Worm (Caenorhabditis elegans) whole organism, young adult: ENCODE data around the gene rdl-1.

Experiments
- C06A6.2 ChIP-seq: fragments of 200-800 bp; sonication (Bioruptor generic); conservative IDR thresholded peaks from 2 replicates; pipeline ENCODE4 v1.3.6; 2022; ENCODE audit warnings: missing genetic modification characterization, missing compliant biosample characterization
- F10E7.11 ChIP-seq: sonication (generic microtip); optimal IDR thresholded peaks from 2 replicates; lab custom pipeline; 2017; ENCODE audit warnings: mild to moderate bottlenecking, missing genetic modification characterization, moderate library complexity, missing compliant biosample characterization
- F23B12.7 ChIP-seq: sonication (generic microtip); optimal IDR thresholded peaks from 2 replicates; lab custom pipeline; 2017; ENCODE audit warnings: missing genetic modification characterization, mild to moderate bottlenecking, missing compliant biosample characterization, antibody characterized with exemption, moderate library complexity; ENCODE audit not compliant: insufficient read depth
- F33H1.4 ChIP-seq: fragments of 200-800 bp; sonication (Bioruptor generic); IDR thresholded peaks from 2 replicates; pipeline ENCODE4 v1.3.6; 2022; ENCODE audit warnings: missing genetic modification reagents, missing genetic modification characterization, missing compliant biosample characterization
- F37B4.10 ChIP-seq: fragments of 200-800 bp; sonication (Bioruptor generic); IDR thresholded peaks from 2 replicates; pipeline ENCODE4 v1.3.6; 2022; ENCODE audit warnings: missing genetic modification characterization, missing compliant biosample characterization
- F57A8.1 ChIP-seq: fragments of 200-800 bp; sonication (Bioruptor generic); optimal IDR thresholded peaks from 2 replicates; lab custom pipeline; 2018; ENCODE audit warnings: mild to moderate bottlenecking, missing genetic modification characterization, moderate library complexity, missing compliant biosample characterization
- K12H6.12 ChIP-seq: fragments of 200-800 bp; sonication (Bioruptor generic); optimal IDR thresholded peaks from 2 replicates; lab custom pipeline; 2018; ENCODE audit warnings: mild to moderate bottlenecking, missing genetic modification characterization, missing compliant biosample characterization
- T07F8.4 ChIP-seq: sonication (generic microtip); optimal IDR thresholded peaks from 2 replicates; lab custom pipeline; 2016; ENCODE audit warnings: mild to moderate bottlenecking, missing genetic modification characterization, moderate library complexity, missing compliant biosample characterization
- Y53G8AR.9 ChIP-seq: fragments of 200-800 bp; sonication (Bioruptor generic); conservative IDR thresholded peaks from 2 replicates; pipeline ENCODE4 v1.3.6; 2022; ENCODE audit warnings: missing genetic modification reagents, missing genetic modification characterization, missing compliant biosample characterization
- Y56A3A.18 ChIP-seq: fragments of 200-800 bp; sonication (Bioruptor generic); IDR thresholded peaks from 2 replicates; pipeline ENCODE4 v1.3.6; 2022; ENCODE audit warnings: missing genetic modification reagents, missing genetic modification characterization, missing compliant biosample characterization
- akir-1 ChIP-seq: fragments of 200-800 bp; sonication (Bioruptor generic); optimal IDR thresholded peaks from 2 replicates; lab custom pipeline; 2018; ENCODE audit warnings: mild to moderate bottlenecking, missing genetic modification characterization, moderate library complexity, missing compliant biosample characterization
- aptf-2 ChIP-seq: fragments of 200-800 bp; sonication (Bioruptor generic); conservative IDR thresholded peaks from 2 replicates; pipeline ENCODE4 v1.3.6; 2022; ENCODE audit warnings: missing genetic modification reagents, missing genetic modification characterization, missing compliant biosample characterization
- athp-1 ChIP-seq: sonication (generic microtip); optimal IDR thresholded peaks from 2 replicates; lab custom pipeline; 2017; ENCODE audit warnings: mild to moderate bottlenecking, missing genetic modification characterization, missing compliant biosample characterization
- ceh-40 ChIP-seq: fragments of 200-800 bp; sonication (Bioruptor generic); IDR thresholded peaks from 2 replicates; pipeline ENCODE4 v1.3.6; 2022; ENCODE audit warnings: missing genetic modification characterization, missing compliant biosample characterization
- ceh-58 ChIP-seq: fragments of 200-800 bp; sonication (Bioruptor generic); IDR thresholded peaks from 2 replicates; pipeline ENCODE4 v1.3.6; 2022; ENCODE audit warnings: missing genetic modification characterization, missing compliant biosample characterization
- ceh-79 ChIP-seq: sonication (generic microtip); optimal IDR thresholded peaks from 2 replicates; lab custom pipeline; 2017; ENCODE audit warnings: mild to moderate bottlenecking, missing genetic modification characterization, missing compliant biosample characterization
- dpl-1 ChIP-seq: fragments of 150-350 bp; optimal IDR thresholded peaks from 2 replicates; lab custom pipeline; 2014; ENCODE audit warnings: missing biosample characterization, missing genetic modification reagents, missing genetic modification characterization
- egl-18 ChIP-seq: fragments of 200-800 bp; sonication (Bioruptor generic); IDR thresholded peaks from 2 replicates; pipeline ENCODE4 v1.3.6; 2022; ENCODE audit warnings: missing genetic modification reagents, missing genetic modification characterization, missing compliant biosample characterization
- egl-44 ChIP-seq: fragments of 200-800 bp; sonication (Bioruptor generic); IDR thresholded peaks from 2 replicates; pipeline ENCODE4 v1.3.6; 2022; ENCODE audit warnings: missing genetic modification reagents, missing genetic modification characterization, missing compliant biosample characterization
- egrh-3 ChIP-seq: fragments of 200-800 bp; sonication (Bioruptor generic); IDR thresholded peaks from 2 replicates; pipeline ENCODE4 v1.3.6; 2022; ENCODE audit warnings: missing genetic modification reagents, missing genetic modification characterization, missing compliant biosample characterization
- ekl-4 ChIP-seq: fragments of 200-800 bp; sonication (Bioruptor generic); IDR thresholded peaks from 2 replicates; pipeline ENCODE4 v1.3.6; 2022; ENCODE audit warnings: missing genetic modification reagents, missing genetic modification characterization, missing compliant biosample characterization
- gei-17 ChIP-seq: fragments of 200-800 bp; sonication (Bioruptor generic); optimal IDR thresholded peaks from 2 replicates; lab custom pipeline; 2018; ENCODE audit warnings: mild to moderate bottlenecking, missing genetic modification characterization, missing compliant biosample characterization
- hmg-1.2 ChIP-seq: fragments of 200-800 bp; sonication (Bioruptor generic); IDR thresholded peaks from 2 replicates; pipeline ENCODE4 v1.3.6; 2022; ENCODE audit warnings: missing genetic modification reagents, missing genetic modification characterization, missing compliant biosample characterization
- lag-1 ChIP-seq: fragments of 200-800 bp; sonication (Bioruptor generic); IDR thresholded peaks from 2 replicates; pipeline ENCODE4 v1.3.6; 2022; ENCODE audit warnings: missing genetic modification reagents, missing genetic modification characterization, missing compliant biosample characterization
- let-607 ChIP-seq, 2 experiments: fragments of 200-800 bp in 1 of 2; sonication (Bioruptor generic) in 1 of 2; sonication (generic microtip) in 1 of 2; optimal IDR thresholded peaks; 2 replicates each; lab custom pipeline; 2016 to 2018; ENCODE audit warnings: mild to moderate bottlenecking in 2 of 2, missing compliant biosample characterization in 2 of 2, missing genetic modification characterization in 2 of 2, moderate library complexity in 2 of 2, missing genotype in 1 of 2
- lsy-27 ChIP-seq: sonication (generic microtip); optimal IDR thresholded peaks from 2 replicates; lab custom pipeline; 2017; ENCODE audit warnings: missing genetic modification characterization, mild to moderate bottlenecking, missing compliant biosample characterization, antibody characterized with exemption, missing genotype, borderline replicate concordance; ENCODE audit not compliant: insufficient read depth
- madf-10 ChIP-seq: sonication (generic microtip); optimal IDR thresholded peaks from 2 replicates; lab custom pipeline; 2016; ENCODE audit warnings: mild to moderate bottlenecking, missing genetic modification characterization, missing compliant biosample characterization
- madf-6 ChIP-seq: fragments of 200-800 bp; sonication (Bioruptor generic); IDR thresholded peaks from 2 replicates; pipeline ENCODE4 v1.3.6; 2022; ENCODE audit warnings: missing genetic modification reagents, missing genetic modification characterization, missing compliant biosample characterization
- madf-8 ChIP-seq: fragments of 200-800 bp; sonication (Bioruptor generic); conservative IDR thresholded peaks from 2 replicates; pipeline ENCODE4 v1.3.6; 2022; ENCODE audit warnings: missing genetic modification reagents, missing genetic modification characterization, missing compliant biosample characterization
- mes-4 ChIP-seq: sonication (generic microtip); optimal IDR thresholded peaks from 2 replicates; lab custom pipeline; 2016; ENCODE audit warnings: missing genotype, missing genetic modification characterization, missing compliant biosample characterization
- nfya-2 ChIP-seq: fragments of 200-800 bp; sonication (Bioruptor generic); IDR thresholded peaks from 2 replicates; pipeline ENCODE4 v1.3.6; 2022; ENCODE audit warnings: missing genetic modification reagents, missing genetic modification characterization, missing compliant biosample characterization
- nhr-80 ChIP-seq: sonication (generic microtip); optimal IDR thresholded peaks from 2 replicates; lab custom pipeline; 2016; ENCODE audit warnings: missing genetic modification characterization, missing compliant biosample characterization
- pha-4 ChIP-seq: fragments of 150-350 bp; sonication (generic microtip); optimal IDR thresholded peaks from 2 replicates; lab custom pipeline; 2014; ENCODE audit warnings: missing biosample characterization, missing genetic modification reagents, missing genetic modification characterization
- sdz-38 ChIP-seq: sonication (generic microtip); optimal IDR thresholded peaks from 2 replicates; lab custom pipeline; 2016; ENCODE audit warnings: missing genotype, missing genetic modification characterization, missing compliant biosample characterization
- tlf-1 ChIP-seq: fragments of 200-800 bp; sonication (Bioruptor generic); optimal IDR thresholded peaks from 2 replicates; lab custom pipeline; 2018; ENCODE audit warnings: mild to moderate bottlenecking, missing genetic modification characterization, missing compliant biosample characterization
- xnd-1 ChIP-seq: sonication (generic microtip); optimal IDR thresholded peaks from 2 replicates; lab custom pipeline; 2016; ENCODE audit warnings: missing genotype, missing genetic modification reagents, missing genetic modification characterization, missing compliant biosample characterization
- zfh-2 ChIP-seq: fragments of 200-800 bp; sonication (Bioruptor generic); conservative IDR thresholded peaks from 2 replicates; pipeline ENCODE4 v1.3.6; 2022; ENCODE audit warnings: missing genetic modification reagents, missing genetic modification characterization, missing compliant biosample characterization
- zim-3 ChIP-seq: sonication (generic microtip); optimal IDR thresholded peaks from 2 replicates; lab custom pipeline; 2017; ENCODE audit warnings: mild to moderate bottlenecking, missing genetic modification characterization, moderate library complexity, missing compliant biosample characterization
- ztf-25 ChIP-seq: fragments of 200-800 bp; sonication (Bioruptor generic); IDR thresholded peaks from 2 replicates; pipeline ENCODE4 v1.3.6; 2022; ENCODE audit warnings: missing genetic modification reagents, missing genetic modification characterization, missing compliant biosample characterization
- ztf-3 ChIP-seq: fragments of 200-800 bp; sonication (Bioruptor generic); optimal IDR thresholded peaks from 2 replicates; lab custom pipeline; 2018; ENCODE audit warnings: mild to moderate bottlenecking, missing genetic modification characterization, missing compliant biosample characterization

rdl-1 gene

DNA sequence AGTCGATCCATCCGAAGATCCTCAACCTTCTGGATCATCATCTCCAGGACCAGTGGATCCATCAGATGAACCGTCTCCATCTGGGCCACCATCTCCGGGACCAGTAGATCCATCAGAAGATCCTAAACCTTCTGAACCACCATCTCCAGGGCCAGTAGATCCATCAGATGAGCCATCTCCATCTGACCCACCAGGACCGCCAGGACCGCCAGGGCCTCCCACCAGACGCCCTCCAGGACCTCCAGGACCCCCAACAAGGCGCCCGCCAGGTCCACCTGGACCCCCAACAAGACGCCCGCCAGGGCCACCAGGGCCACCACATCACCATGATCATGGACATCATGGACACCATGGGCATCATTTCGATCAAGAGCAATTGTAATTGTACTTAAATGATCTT lies 42.8 kb downstream of the rdl-1 start:
- no peak for TF ChIP-seq lag-1 (GFP tag; lab: Robert Waterston, UW)
- peak; percentile 88 for TF ChIP-seq zfh-2 (GFP tag; lab: Robert Waterston, UW)
- peak; percentile 86; the same call in 1 of the 2 replicates for TF ChIP-seq egrh-3 (GFP tag; lab: Robert Waterston, UW)

DNA sequence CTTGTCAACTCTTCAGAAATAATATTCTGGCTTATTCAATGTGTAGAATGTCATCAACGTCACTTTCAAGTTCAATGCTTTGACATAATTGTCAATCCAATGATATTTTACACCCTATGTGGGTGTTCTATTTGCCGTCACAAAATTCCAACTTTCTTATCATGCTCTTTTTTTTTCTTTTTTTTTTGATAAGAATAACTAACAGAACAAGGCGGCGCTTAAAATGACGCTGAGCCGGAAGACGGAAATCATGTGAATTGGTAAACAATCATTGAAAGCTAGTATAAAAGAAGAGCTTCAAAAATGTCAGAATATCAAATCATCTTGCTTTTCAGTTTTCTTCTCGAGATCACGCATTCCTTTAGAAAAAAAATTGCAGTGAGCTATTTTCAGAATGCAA lies 43.7 kb downstream of the rdl-1 start, which contains the start of gene C50F7.5:
TSS of gene C50F7.5 (plus strand) at position 395 of the 400 bp plus-strand sequence.
- TF ChIP-seq tlf-1 (GFP tag; lab: Kevin White, UChicago) (no peak), nhr-80 (tag; lab: Kevin White, UChicago) (peak; percentile 26), ekl-4 (GFP tag; lab: Robert Waterston, UW) (no peak), athp-1 (tag; lab: Kevin White, UChicago) (no peak)
- TF ChIP-seq, all 124 proteins: peak for 1

DNA sequence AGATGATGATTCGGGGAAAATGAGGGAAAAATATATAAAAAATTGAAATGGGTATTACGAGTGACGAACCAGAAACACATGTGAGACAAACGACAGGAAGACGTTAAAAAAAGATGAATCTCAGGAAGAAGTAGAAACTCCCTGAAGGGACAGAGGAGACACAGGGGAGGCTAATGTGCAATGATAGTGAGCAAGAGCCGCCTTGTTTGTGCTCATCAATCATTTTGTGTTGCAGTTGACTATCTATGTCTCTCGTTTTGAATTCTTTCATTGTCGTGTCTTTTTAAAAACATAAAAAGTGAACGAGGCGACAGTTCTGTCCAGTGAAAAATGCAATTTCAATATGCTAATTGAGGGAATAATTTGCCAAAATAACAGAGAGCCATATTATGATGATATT lies 45.1 kb downstream of the rdl-1 start:
- TF ChIP-seq T07F8.4 (tag; lab: Kevin White, UChicago) (no peak), egl-18 (GFP tag; lab: Robert Waterston, UW) (no peak), dpl-1 (GFP tag; lab: Kevin White, UChicago) (no peak), F57A8.1 (GFP tag; lab: Kevin White, UChicago) (no peak), sdz-38 (tag; lab: Kevin White, UChicago) (no peak), ztf-25 (GFP tag; lab: Robert Waterston, UW) (no peak), ztf-3 (no peak), F10E7.11 (tag; lab: Kevin White, UChicago) (no peak), ceh-40 (no peak), let-607 (tag; optimal IDR thresholded peaks at IDR 0.05; lab: Kevin White, UChicago) (no peak), mes-4 (tag; lab: Kevin White, UChicago) (no peak), ceh-58 (GFP tag; lab: Robert Waterston, UW) (no peak), C06A6.2 (GFP tag; lab: Robert Waterston, UW) (no peak), egl-44 (GFP tag; lab: Robert Waterston, UW) (no peak), hmg-1.2 (GFP tag; lab: Robert Waterston, UW) (no peak), tlf-1 (GFP tag; lab: Kevin White, UChicago) (no peak), madf-10 (no peak)

DNA sequence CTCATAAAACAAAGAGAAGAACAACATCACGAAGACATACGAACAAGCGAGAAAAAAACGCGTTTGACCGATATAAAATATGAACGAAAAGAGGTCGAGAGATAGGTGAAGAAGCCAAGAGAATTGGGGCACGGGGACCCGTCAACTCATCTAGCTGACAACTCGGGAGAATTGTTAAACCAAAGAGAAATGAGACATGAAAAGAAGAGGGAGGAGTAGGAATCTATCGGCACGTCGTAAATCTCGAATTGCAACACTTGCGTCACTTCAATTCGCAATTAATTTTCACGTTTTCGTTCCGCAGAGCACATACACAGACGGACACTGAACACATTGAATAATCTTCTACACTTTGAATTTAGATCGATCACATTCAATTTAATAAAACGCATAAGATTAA lies 46.5 kb downstream of the rdl-1 start:
- TF ChIP-seq egrh-3 (GFP tag; lab: Robert Waterston, UW) (no peak), F33H1.4 (GFP tag; lab: Robert Waterston, UW) (no peak), lsy-27 (tag; lab: Kevin White, UChicago) (no peak), madf-8 (GFP tag; lab: Robert Waterston, UW) (no peak), gei-17 (no peak), F37B4.10 (GFP tag; lab: Robert Waterston, UW) (no peak), madf-6 (GFP tag; lab: Robert Waterston, UW) (no peak), xnd-1 (tag; lab: Kevin White, UChicago) (no peak), Y53G8AR.9 (GFP tag; lab: Robert Waterston, UW) (no peak), zim-3 (tag; lab: Kevin White, UChicago) (no peak), pha-4 (tag; lab: Kevin White, UChicago) (no peak), K12H6.12 (no peak), nfya-2 (GFP tag; lab: Robert Waterston, UW) (no peak), egl-18 (GFP tag; lab: Robert Waterston, UW) (no peak), aptf-2 (no peak), akir-1 (no peak), F23B12.7 (tag; lab: Kevin White, UChicago) (no peak), ceh-79 (tag; lab: Kevin White, UChicago) (no peak), Y56A3A.18 (GFP tag; lab: Robert Waterston, UW) (no peak)
